Fruit fly (Drosophila melanogaster): ENCODE results near the gene pkaap.
A peak's percentile ranks its signal among the peaks of the same experiment; 100 is the strongest.

Gene pkaap

dm6 chr2L:16257227-16258071 lies 30.6 kb upstream of the pkaap start, which contains the start of the genes PRL-1 and EndoGI (continued):
- TF ChIP-seq CG32006 (GFP tag; optimal IDR thresholded peaks at IDR 0.05) (peak; percentile 68), CG11294 (GFP tag; IDR thresholded peaks at IDR 0.05) (peak; percentile 68; the same call in 1 of the 2 replicates), Sox15 (GFP tag; optimal IDR thresholded peaks at IDR 0.05) (peak; percentile 31), Ets96B (tag; optimal IDR thresholded peaks at IDR 0.05) (peak; percentile 81), dac (GFP tag; optimal IDR thresholded peaks at IDR 0.05) (no peak), Lpt (GFP tag; optimal IDR thresholded peaks at IDR 0.05) (peak; percentile 45), Eip93F (GFP tag; optimal IDR thresholded peaks at IDR 0.05) (peak; percentile 58), achi (GFP tag; optimal IDR thresholded peaks at IDR 0.05) (peak; percentile 72), ss (GFP tag; optimal IDR thresholded peaks at IDR 0.05) (peak; percentile 13 to 54)

DNA sequence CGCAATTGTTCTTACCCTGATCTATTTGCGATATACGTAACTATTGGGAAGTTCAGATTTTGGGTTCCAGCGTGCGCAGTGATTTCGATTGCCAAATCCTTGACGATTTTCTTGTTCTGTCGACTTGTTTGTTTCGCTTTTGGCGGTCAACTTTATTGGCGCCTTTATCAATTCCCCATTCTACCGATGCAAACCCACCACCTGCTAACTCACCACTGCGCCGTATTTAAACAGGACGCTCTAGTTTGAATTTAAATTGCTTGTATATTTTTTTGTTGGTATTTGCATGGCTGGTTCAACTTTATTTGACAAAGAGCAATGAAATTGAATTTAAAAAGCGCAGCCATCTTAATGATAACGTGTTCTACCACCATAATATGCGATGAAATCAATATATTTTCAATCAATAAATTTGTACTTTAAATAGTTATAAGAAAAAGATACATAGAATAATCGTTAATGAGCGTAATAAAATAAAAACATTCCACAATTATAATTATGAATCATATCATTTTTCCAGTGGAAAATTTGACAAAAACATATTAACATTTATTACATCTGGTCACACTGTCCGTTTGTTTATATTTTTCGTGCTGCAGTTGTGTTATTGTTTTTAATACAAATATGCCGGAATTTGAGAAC lies 26.4 kb upstream of the pkaap start, which contains the start of the genes twe and CG4935:
twe (minus strand) TSS at position 302 of the 642 bp plus-strand sequence.
CG4935 (plus strand) TSS at position 566 of the 642 bp plus-strand sequence.
- TF ChIP-seq CG34406 (GFP tag; optimal IDR thresholded peaks at IDR 0.05) (no peak), CG9139 (GFP tag; optimal IDR thresholded peaks at IDR 0.05) (no peak), lz (GFP tag; optimal IDR thresholded peaks at IDR 0.05) (no peak), fd85E (GFP tag; optimal IDR thresholded peaks at IDR 0.05) (no peak), esn (GFP tag; optimal IDR thresholded peaks at IDR 0.05) (no peak), OdsH (GFP tag; optimal IDR thresholded peaks at IDR 0.05) (peak; percentile 42), svp (GFP tag) (no peak), Eip78C (GFP tag) (peak; percentile 55), Hr4 (GFP tag; optimal IDR thresholded peaks at IDR 0.05) (peak; percentile 71), Ets21C (GFP tag; optimal IDR thresholded peaks at IDR 0.05) (no peak), CG15336 (GFP tag; IDR thresholded peaks at IDR 0.05) (no peak), achi (GFP tag; optimal IDR thresholded peaks at IDR 0.05) (peak; percentile 61), CG4318 (GFP tag; optimal IDR thresholded peaks at IDR 0.05) (no peak), Met (GFP tag; optimal IDR thresholded peaks at IDR 0.05) (no peak), salr (GFP tag; optimal IDR thresholded peaks at IDR 0.05) (peak in 1 of 2 experiments; percentile 51), CG6276 (GFP tag; optimal IDR thresholded peaks at IDR 0.05) (no peak), topi (GFP tag; optimal IDR thresholded peaks at IDR 0.05) (no peak), Ets96B (tag; optimal IDR thresholded peaks at IDR 0.05) (no peak), CG3032 (tag; optimal IDR thresholded peaks at IDR 0.05) (no peak), CG11294 (GFP tag; IDR thresholded peaks at IDR 0.05) (no peak), Blimp-1 (GFP tag; optimal IDR thresholded peaks at IDR 0.05) (no peak), CG31627 (GFP tag; optimal IDR thresholded peaks at IDR 0.05) (no peak), CG6792 (GFP tag; optimal IDR thresholded peaks at IDR 0.05) (no peak), CG3919 (GFP tag; optimal IDR thresholded peaks at IDR 0.05) (no peak), Sox102F (GFP tag; optimal IDR thresholded peaks at IDR 0.05) (no peak), CG6854 (GFP tag; optimal IDR thresholded peaks at IDR 0.05) (no peak), Gug (GFP tag; IDR thresholded peaks at IDR 0.05) (no peak), CG10631 (GFP tag; optimal IDR thresholded peaks at IDR 0.05) (peak; percentile 15), CG10669 (GFP tag; optimal IDR thresholded peaks at IDR 0.05) (no peak), net (GFP tag; optimal IDR thresholded peaks at IDR 0.05) (peak; percentile 46), Sox15 (GFP tag; optimal IDR thresholded peaks at IDR 0.05) (no peak), Hr39 (GFP tag; optimal IDR thresholded peaks at IDR 0.05) (no peak), CG8319 (GFP tag; optimal IDR thresholded peaks at IDR 0.05) (no peak), fkh (GFP tag; optimal IDR thresholded peaks at IDR 0.05) (peak; percentile 5), CG6808 (GFP tag; optimal IDR thresholded peaks at IDR 0.05) (no peak), vri (GFP tag; optimal IDR thresholded peaks at IDR 0.05) (no peak), Sox14 (GFP tag; optimal IDR thresholded peaks at IDR 0.05) (peak; percentile 35), cyc (GFP tag; optimal IDR thresholded peaks at IDR 0.05) (no peak), dac (GFP tag; optimal IDR thresholded peaks at IDR 0.05) (no peak), CG8632 (GFP tag; optimal IDR thresholded peaks at IDR 0.05) (no peak), Eip93F (GFP tag; optimal IDR thresholded peaks at IDR 0.05) (no peak), CG8119 (GFP tag; IDR thresholded peaks at IDR 0.05) (no peak), Lpt (GFP tag; optimal IDR thresholded peaks at IDR 0.05) (no peak)
